Fruit fly (Drosophila melanogaster): ENCODE data around the gene CG14309.

Gene CG14309

DNA sequence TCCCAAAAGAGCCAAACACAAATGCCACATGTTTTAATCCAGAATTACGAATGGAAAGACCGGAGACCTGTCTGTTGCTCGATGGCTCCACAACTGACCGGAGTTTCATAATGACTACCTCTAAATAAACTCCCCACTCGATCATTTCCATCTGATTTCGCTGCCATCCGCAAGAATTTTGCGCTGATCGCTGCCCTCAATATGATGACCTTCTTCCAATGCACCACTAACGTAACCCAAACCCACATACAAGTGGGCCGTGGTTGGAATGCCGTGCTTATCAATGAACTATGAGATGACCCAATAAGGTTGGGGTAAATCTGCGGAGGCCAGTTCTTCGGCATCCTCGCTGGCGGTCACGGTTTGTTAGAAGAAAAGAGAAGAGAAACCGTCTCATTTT lies at the start of gene CG14309:
CG14309 (minus strand) TSS at position 101 of the 400 bp plus-strand sequence.
- TF ChIP-seq noc (tag; optimal IDR thresholded peaks at IDR 0.05), result no peak

DNA sequence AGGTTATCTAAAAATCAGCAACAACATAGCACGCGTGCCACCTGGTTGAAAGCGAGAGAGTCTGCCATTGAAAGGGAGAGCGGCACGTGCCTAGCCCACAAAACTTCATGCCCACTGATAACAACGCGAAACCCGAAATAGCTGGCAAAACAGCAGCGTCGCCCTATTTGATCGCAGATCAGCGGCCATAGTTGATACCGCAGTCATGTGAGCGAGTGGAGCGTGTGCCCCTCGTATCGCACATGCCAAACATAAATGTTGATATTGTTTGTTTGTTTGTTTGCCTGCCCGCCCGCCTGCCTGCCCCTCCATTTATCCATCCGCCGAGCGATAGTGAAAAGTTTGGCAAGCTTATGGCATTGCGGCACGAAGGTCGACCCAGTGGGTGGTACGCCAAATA lies 48.0 kb upstream of the CG14309 start:
- TF ChIP-seq noc (tag; optimal IDR thresholded peaks at IDR 0.05), result peak; percentile 50

DNA sequence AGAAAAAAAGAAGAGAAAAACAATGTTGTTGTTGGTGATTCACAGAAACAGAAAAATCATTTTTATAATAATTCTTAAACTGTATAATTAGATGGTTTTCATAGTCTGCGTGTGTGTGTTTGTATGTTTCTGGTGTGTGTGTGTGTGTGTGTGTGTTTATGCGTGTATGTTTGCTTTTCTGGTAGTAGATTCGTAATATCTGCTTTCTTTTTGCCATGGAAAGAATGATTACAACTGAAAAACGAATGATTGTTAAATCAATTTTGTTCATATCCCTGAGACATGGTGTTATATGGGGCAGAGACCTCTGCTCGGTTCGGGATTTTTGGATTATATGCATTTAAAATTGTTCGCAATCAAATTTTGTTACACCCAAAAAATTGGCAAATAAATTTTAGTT lies 38.5 kb upstream of the CG14309 start:
- TF ChIP-seq noc (tag; optimal IDR thresholded peaks at IDR 0.05), result no peak

DNA sequence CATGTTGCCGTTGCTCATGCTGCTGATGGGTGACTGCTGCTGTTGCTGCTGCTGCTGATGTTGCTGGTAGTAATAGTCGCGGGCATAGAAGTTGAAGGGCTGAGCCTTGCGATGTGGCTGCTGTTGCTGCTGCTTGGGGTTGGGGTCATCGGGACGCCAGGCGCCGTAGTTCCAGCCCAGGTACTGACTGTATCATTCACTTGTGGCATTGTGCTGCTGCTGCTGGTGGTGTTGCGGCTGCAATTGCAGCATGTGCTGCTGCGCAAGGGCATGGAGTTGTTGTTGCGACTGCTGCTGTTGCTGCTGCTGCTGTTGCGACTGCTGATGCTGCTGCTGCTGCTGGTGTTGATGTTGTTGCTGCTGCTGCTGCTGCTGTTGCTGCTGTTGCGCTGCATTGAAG lies 37.6 kb upstream of the CG14309 start:
- TF ChIP-seq noc (tag; optimal IDR thresholded peaks at IDR 0.05), result no peak

DNA sequence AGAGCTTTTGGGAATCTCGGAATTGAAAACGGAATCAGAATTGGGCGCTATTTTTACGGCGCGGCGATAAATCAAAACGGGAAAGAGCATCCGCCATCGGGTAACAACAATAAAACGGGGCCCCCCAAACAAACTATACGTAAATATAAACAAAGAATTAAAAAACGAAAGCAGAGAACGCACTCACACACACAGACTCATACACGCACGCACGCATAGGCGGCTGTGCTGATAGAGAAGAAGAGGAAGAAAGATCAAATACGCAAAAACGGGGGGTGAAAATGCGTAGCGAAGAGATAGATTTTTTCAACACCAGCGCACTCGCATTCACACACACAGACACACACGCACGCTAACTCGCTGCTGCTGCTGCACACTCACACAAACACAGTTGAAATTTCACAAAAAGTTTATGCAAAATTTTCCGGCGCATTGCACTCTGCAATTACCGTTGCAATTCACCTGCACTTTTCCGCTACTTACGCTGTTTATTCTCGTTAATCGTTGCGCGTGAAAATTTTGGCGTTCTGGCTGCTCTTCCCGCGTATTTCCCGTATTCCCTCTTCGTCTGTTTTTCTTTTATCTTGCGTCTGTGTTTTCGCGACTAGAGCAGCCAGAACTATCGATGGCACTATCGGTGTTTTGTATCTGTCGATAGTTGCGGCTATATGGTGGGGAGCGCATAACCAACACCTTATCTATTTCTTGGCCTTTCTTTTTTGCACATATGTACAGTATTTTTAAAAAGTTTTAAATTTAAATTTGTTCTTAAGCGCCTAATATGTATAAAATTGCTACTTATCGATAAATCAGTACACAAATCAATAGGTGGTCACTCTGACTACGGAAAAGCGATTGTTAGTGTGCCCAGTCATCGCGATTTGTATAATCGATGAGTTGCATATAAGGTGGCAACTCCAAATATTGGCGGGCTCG lies 27.7 kb upstream of the CG14309 start, which contains the start of gene CG31122:
CG31122 (minus strand) TSS at position 596 of the 936 bp plus-strand sequence.
- peak; percentile 41 for TF ChIP-seq noc (tag; optimal IDR thresholded peaks at IDR 0.05)

DNA sequence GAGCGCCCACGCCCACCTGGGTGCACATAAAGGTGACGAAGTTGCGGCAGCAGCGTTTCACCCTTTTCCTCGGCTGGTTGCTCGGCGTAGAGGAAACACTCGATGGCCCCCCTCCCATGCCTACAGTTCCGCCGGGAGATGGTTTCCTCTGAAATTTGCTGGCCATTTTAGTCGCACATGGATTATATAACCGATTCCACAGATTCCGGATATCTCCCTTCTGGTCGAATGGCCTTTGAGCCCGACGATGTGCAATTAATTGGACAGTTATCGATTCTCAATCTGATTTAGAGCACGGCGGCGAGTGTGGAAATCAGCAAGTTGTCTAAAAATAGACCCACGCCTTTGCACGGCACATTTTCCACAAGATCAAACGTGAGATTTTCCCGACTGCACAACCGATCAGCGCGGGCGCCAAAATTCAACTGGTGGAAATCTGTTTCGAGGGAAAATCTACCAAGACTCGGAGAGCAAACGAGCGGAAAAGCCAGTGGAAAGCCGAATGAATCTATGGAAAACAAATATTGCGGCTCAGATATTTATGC lies 26.4 kb upstream of the CG14309 start, which contains the start of gene CG10864:
CG10864 (minus strand) TSS at position 427 of the 545 bp plus-strand sequence.
- TF ChIP-seq noc (tag; optimal IDR thresholded peaks at IDR 0.05), result no peak

DNA sequence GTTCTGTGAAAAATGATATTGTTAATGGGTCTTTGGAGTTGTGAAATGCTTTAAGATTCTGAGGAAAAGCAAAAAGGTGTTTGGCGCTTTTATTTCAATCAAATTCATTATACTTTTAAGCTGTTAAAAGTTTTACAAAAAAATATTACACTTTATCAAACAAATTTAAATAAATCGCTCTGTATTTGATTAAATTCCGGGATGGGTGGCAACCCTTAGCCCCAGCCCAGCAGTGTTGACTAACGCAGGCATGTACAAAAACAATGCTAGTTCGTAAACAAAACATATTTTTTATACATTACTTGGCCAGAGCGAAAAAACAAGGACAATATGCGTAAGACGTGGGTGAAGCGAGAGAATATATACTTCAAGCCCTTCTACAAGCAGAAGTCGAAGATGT lies 19.8 kb upstream of the CG14309 start, which contains the start of gene CG7685:
CG7685 (plus strand) TSS at position 228 of the 400 bp plus-strand sequence.
- peak; percentile 77 for TF ChIP-seq noc (tag; optimal IDR thresholded peaks at IDR 0.05)

DNA sequence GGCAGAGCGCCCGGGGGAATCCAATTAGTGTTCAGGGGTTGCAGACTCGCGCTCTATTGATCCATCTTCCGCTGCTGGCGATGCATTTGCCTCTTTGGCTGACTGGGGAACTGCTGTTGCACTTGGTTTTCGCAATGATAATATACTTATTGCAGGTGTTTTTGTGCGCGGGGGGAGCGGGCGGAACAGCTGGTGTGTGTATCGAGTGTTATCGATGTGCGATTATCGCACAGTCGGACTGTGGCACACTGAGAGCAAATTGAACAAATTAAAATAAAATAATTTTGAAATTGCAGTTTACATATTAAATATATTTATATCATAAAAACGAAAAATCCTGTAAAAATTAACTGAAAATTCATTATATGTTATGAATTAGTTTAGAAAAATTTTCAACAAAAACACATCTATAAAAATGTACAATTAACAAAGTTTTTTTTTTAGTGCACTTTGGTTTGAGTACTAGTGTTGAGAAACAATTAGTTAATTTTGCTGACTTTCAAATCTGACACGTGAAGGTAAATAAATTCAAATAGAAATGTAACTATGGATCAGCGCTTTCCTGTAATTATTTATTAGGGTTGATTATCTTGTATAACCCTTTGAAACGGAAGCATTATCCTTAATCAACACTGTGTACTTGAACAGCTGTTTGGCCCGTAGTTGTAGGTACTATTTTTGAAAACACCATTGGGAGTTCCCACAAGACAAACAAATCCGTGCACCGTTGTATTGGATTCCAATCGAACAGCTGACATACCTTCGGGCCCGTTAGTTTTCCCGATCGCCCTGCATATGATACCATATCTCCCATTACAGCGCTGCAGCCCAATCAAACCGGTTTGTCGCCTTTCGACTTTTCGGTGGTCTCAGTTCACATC lies 17.9 kb upstream of the CG14309 start, which contains the start of the genes Wdr37 and koko:
Wdr37 (minus strand) TSS at position 168 of the 881 bp plus-strand sequence.
koko (plus strand) TSS at position 478 of the 881 bp plus-strand sequence.
- peak; percentile 96 for TF ChIP-seq noc (tag; optimal IDR thresholded peaks at IDR 0.05)

DNA sequence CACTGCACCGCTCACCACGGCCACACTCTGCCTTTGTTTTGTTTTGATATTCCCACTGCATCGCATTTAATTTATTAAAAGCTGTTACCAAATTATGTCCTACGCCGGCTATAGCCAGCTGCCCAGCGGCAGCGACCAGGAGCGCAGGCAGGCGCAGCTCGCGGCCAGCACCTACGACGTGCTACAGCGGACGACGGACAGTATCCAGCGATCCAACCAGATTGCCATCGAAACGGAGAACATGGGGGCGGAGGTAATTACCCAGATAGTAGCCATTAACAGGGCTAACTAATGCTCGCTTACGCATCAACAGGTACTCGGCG lies 14.8 kb upstream of the CG14309 start:
- TF ChIP-seq noc (tag; optimal IDR thresholded peaks at IDR 0.05), result no peak

DNA sequence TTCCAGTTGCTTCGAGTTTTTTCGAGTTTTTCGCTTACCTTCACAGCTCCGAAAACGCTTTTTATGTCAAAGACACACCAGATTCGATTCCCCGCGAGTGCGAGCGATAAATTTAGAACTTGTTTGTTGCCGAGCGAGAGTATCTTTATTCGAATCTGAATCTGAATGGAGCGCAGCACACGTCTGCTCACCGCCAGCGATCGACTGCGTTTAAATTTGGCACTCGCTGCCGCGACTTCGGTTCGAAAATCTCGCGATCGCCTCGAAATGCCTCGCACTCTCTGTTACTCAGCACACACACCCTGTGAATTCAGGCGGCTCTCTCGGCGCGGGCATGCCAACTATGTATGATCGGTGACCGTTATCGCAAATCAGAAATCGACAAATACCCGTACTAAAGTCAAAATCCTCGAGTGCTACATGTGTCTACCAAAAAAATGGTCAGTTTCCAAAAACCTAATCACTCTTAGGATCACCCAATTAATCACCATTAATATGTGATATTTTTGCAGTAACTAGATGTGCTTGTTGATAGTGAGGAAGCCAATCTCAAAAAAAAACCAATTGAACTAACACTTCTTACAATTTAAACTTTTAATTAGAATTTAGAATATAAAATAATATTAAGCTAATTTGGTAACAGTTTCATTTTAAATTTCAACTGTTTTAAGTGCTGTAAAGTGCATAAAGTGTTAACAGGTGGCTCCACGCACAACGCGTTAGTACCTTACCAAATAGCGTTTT lies 14.3 kb upstream of the CG14309 start, which contains the start of gene Vha100-2:
Vha100-2 (minus strand) TSS at position 216 of the 744 bp plus-strand sequence.
- peak; percentile 47 for TF ChIP-seq noc (tag; optimal IDR thresholded peaks at IDR 0.05)

DNA sequence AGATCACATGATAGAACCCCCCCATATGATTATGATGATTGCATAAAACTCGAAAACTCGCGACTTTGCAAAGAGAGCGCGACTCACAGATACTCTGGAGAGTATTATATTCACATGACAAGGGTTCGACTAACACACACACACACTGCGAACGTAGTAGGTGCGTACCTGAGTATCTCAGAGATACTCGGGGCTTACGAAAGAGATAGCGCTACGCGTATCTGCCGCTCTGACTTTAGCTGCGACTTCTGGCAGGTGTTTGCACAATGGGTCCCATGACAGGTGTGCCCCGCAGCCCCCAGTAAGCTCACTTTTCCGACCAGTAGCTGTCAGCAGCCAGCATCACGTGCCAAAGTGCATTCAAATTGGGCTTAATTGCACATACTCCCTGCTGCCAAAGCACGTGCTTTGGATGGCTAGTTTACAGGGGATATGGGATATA lies 13.6 kb upstream of the CG14309 start:
- no peak for TF ChIP-seq noc (tag; optimal IDR thresholded peaks at IDR 0.05)

DNA sequence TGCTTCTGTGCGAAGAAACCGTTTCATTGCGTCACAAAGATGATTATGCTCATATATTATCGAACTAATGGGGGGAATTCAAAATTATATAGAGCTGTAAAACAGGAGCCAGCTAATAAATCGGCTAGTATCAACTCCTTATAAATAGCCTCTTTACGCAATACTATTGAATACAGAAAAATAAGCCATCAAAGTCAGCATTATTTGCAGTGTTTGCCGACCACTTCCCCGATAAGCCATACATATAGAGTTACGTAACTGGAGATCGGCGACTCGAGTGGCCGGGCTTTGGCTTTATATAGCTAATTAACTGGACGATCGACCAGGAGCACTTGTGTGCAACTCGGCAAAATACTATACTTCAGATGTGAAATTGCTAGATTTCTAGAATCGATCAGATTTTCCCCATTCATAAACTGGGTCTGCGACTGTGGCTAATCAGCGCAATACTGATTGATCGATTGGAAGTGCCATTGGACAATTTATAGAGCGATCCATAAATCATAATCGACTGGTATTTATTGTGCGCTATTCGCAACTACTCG lies 13.0 kb upstream of the CG14309 start:
- no peak for TF ChIP-seq noc (tag; optimal IDR thresholded peaks at IDR 0.05)

DNA sequence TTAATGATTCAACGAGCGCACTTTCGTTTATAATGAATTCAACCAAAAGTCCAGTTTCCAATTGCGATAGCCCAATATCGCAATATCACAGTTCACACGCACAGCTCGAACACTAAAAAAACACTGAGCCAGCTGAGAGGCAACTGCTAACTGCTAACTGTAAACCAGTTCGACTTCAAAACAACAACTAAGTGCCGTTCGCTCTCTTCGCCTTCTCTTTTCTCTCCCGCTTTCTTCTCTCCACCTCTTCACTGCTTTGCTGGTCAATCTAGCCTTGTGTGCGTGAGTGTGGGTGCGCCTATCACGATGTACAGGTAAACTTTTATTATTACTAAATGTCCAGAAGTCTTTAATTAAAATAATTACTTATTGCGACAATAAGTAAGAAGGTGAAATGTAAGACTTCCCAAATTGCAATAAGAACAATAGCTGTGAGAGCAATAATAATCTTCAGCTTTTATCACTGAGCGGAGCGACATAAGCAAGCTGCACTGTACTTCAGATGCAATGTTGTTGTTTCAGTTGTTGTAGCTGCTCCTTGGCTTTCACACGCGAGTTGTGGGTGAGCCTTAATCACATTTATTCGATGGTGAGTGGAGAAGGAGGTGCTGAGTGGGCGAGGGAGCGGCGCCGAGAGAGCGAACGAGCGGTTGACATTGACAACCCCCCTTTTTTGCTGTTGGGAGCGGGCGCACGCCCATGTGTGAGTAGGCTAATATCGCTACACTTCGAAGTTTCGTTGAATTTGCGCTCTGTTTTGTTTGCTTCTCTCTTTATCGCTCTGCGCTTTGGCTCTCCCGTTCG lies 12.1 kb upstream of the CG14309 start, which contains the start of gene Vti1b:
Vti1b (plus strand) TSS at position 195 of the 804 bp plus-strand sequence.
- peak; percentile 95 for TF ChIP-seq noc (tag; optimal IDR thresholded peaks at IDR 0.05)

DNA sequence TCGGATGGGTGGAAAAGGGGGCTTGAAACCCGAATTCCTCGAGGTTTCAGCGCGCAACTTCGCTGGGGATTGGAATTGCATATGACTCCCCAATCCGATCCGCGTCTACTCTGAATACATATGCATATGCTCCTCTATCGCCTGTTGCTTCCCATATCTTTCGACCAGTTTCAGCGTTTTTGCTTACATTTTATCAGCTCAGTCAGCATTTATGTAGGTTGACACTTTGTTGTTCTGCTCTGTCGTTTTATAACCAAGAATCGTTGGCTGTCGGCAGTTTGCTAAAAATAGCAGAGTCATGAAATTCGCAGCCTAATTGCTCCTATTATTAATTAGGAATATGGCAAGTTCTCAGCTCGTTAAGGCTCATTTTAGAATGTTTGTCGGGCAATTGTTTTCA lies 10.8 kb upstream of the CG14309 start:
- no peak for TF ChIP-seq noc (tag; optimal IDR thresholded peaks at IDR 0.05)

Data from whole organism, larva.